Fruit fly (Drosophila melanogaster): Measurements from ENCODE around the gene CG43851.

DNA sequence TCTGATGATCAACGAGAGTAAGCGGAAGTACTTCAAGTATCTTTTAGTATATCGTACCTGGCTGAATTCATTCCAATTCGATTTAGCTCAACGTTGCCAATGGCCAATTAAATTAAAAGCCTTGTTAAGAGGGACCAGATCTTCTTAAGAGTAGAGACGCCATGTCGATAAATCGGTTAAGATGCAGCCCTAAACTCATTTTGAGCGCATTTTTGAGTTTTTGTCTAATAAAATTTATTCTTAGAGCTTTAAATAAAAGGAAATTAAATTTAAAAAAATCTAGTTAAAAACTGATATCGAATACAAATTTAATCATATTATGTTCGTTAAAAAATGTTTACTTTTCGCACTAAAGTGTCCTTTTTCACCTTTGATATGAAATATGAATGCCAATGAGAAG is 48.7 kb downstream of the CG43851 start, which contains the start of gene Trf5:
- TF ChIP-seq h (GFP tag; optimal IDR thresholded peaks at IDR 0.05) (no peak), tai (GFP tag; optimal IDR thresholded peaks at IDR 0.05) (no peak), foxo (GFP tag; optimal IDR thresholded peaks at IDR 0.05) (no peak), Hr78 (GFP tag; optimal IDR thresholded peaks at IDR 0.05) (no peak), Abd-B (GFP tag; optimal IDR thresholded peaks at IDR 0.05) (no peak), ey (GFP tag; optimal IDR thresholded peaks at IDR 0.05) (no peak), brk (GFP tag; optimal IDR thresholded peaks at IDR 0.05) (no peak), psq (GFP tag; optimal IDR thresholded peaks at IDR 0.05) (no peak)
